Fruit fly (Drosophila melanogaster): ENCODE results near the gene CG17991.

CG17991 gene

dm6 chr3R:27217465-27218059 lies 23.5 kb upstream of the CG17991 start:
- no peak for TF ChIP-seq noc (tag; optimal IDR thresholded peaks at IDR 0.05)

DNA sequence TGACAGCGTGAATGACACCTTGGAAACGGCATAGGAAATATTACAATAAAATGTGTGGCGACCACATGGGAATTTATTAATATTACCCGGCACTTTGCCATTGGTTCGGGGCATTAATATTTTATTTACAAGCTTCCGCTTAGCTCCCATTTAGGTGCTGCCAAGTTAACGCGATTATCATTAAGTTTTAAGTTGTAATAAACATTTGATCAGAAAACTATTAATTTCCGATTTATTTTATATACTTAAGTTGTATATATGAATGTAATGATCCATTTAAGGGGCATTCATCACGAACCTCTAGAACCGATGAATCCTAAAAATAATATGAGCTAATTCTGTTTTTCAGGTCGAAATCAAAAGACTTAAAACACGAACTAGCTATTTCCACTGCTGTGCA lies 22.8 kb upstream of the CG17991 start:
- TF ChIP-seq noc (tag; optimal IDR thresholded peaks at IDR 0.05), result no peak

DNA sequence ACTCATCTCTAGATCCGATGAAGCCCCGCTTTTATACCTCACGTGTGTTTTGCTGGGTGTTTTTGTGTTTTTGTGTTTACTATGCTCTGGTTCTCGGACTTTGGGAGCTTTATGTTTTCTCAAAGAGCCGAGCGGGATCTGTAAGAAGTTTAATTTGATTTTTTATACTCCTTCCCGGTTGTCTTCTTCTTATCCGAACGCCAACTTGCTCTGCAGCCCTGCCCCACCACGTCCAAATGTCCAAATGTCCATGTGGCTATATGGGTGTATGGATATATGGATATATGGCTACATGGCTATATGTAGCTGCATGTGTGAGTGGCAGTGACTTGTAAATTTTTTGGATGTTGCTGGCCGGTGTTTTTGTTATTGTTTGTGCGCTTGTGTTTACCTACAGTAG lies 22.3 kb upstream of the CG17991 start:
- TF ChIP-seq noc (tag; optimal IDR thresholded peaks at IDR 0.05), result no peak

DNA sequence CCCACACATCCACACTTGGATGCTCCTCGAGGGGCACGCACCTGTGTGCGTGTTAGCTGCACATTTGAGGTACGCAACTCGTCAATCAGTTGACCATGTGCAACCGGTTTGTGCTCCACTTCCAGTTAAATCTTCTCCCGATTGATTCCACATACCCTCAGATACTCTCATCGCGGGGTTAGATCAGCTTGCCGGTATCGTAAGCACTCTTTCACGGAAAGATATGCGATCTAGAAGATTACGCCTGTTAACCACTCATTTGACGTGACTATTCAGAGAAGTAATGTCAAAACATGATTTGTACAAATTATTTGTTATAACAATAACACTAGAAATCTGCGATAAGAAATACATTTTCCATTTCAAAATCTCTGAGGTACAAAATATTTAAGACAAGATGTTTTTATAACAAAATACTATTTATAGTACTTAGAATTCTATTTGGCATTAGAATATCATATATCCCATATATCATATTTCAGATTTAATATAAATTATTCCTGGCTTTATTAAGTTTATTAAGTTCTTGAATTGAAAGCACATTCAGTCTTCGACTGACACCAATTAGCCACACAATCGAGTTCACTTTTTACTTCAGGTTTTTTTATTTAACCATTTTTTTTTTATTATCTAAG lies 20.1 kb upstream of the CG17991 start:
- no peak for TF ChIP-seq noc (tag; optimal IDR thresholded peaks at IDR 0.05)

- TF ChIP-seq noc (tag; optimal IDR thresholded peaks at IDR 0.05), result no peak
Measured at dm6 chr3R:27222013-27222673, 18.9 kb upstream of the CG17991 start.

- TF ChIP-seq noc (tag; optimal IDR thresholded peaks at IDR 0.05), result no peak
Measured at dm6 chr3R:27223012-27223411, 18.1 kb upstream of the CG17991 start.

DNA sequence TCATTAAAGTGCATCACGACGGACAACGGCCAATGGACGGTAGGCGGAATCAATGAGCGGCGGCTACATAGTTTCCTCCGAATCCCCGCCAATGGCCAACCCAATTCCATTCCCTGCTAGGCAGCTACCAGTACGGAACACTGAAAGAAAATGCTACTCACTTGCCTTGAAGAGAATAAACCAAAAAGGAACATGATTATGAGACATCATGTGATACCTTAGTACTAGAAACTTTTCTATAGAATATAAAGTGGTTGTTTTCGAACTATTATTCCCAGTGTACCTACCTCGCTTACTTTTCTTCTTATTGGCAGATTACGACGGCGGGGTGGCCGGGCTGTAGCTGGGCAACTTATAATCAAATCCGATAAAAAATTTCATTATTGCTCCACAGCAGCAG lies 16.3 kb upstream of the CG17991 start:
- TF ChIP-seq noc (tag; optimal IDR thresholded peaks at IDR 0.05), result no peak

dm6 chr3R:27225490-27225889 lies 15.6 kb upstream of the CG17991 start:
- TF ChIP-seq noc (tag; optimal IDR thresholded peaks at IDR 0.05), result no peak

- no peak for TF ChIP-seq noc (tag; optimal IDR thresholded peaks at IDR 0.05)
Measured at dm6 chr3R:27226080-27226648, 14.9 kb upstream of the CG17991 start.

DNA sequence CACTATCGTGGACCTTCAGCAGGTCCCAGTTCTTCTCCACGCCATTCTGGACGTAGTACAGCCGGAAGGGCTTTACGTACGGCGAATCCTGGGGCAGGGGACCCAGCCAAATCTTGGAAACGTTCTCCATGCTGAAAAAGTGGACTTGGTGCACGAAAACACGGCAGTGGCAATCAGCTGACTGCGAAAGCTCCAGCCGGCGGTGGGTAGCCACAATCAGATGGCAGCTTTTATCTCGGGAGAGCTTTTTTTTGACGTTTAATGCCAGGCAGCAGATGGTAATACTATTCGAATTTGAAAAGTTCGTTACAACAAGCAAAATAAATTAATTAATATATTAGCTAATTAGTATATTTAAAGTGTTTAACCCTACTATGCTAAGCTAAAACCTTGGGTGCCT lies 12.7 kb upstream of the CG17991 start, which contains the start of gene CG42813:
TSS of gene CG42813 (minus strand) at position 220 of the 400 bp plus-strand sequence.
- TF ChIP-seq noc (tag; optimal IDR thresholded peaks at IDR 0.05), result no peak

DNA sequence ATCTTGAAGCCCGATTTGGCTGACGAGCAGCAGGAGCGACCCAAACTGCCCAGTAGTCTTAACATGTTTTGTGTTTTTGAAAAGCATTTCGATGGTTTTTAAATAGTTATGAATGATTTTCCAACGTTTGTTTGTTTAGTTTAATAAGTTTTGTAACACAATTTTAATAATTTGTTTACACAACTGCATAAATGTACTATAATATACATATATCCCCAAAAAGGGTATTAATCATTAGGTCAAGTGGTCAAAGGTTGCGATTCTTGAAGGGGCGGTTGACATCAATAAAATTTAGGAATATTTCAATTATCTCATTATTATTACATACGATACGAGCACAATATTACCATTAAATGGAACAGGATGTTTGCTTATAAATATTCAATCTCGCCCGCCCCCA lies 11.7 kb upstream of the CG17991 start, which contains the start of gene CG42814:
TSS of gene CG42814 (minus strand) at position 101 of the 400 bp plus-strand sequence.
- TF ChIP-seq noc (tag; optimal IDR thresholded peaks at IDR 0.05), result no peak

- TF ChIP-seq noc (tag; optimal IDR thresholded peaks at IDR 0.05), result no peak
Measured at dm6 chr3R:27233398-27233797, 7.7 kb upstream of the CG17991 start, which contains the start of gene CG31068. CG31068 (plus strand) TSS chr3R:27233698.

- TF ChIP-seq noc (tag; optimal IDR thresholded peaks at IDR 0.05), result no peak
Measured at dm6 chr3R:27237980-27238379, 3.1 kb upstream of the CG17991 start.

- no peak for TF ChIP-seq noc (tag; optimal IDR thresholded peaks at IDR 0.05)
Measured at dm6 chr3R:27238438-27239301, 2.4 kb upstream of the CG17991 start, which contains the start of the genes CG31064 and PolA2. CG31064 (minus strand) TSS chr3R:27239085. PolA2 (plus strand) TSS chr3R:27239163.

DNA sequence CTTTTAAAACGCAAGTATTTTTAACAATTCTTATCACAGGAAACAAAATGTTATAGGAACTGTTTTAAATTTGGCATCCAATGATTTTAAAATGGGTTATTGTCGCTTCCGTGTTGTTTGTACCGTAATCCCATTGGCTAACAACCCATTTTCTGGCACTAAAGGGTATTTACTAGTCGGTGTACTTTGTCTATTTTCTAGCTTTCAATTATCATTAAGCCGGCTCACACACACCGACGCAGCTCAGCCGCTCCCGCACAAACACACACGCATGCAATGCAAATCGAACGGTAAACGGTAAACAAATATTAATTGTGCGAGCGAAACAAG lies 3.3 kb downstream of the CG17991 start:
- TF ChIP-seq noc (tag; optimal IDR thresholded peaks at IDR 0.05), result no peak

Measured in whole organism, larva.